Worm (Caenorhabditis elegans) whole organism, L4 larva: ENCODE results near the gene K07C11.10.

Source experiments
- D1046.2 ChIP-seq: fragments of 200-800 bp; sonication (Bioruptor generic); IDR thresholded peaks from 2 replicates; pipeline ENCODE4 v1.3.6; 2022; ENCODE audit warnings: missing genetic modification characterization, missing compliant biosample characterization
- F26F4.8 ChIP-seq: fragments of 200-800 bp; sonication (Bioruptor generic); conservative IDR thresholded peaks from 2 replicates; pipeline ENCODE4 v1.3.6; 2022; ENCODE audit warnings: missing genetic modification characterization, missing compliant biosample characterization
- F44E2.7 ChIP-seq: fragments of 200-800 bp; sonication (Bioruptor generic); IDR thresholded peaks from 2 replicates; pipeline ENCODE4 v2.1.2; 2022; ENCODE audit warnings: missing genetic modification characterization, missing compliant biosample characterization
- T20F7.1 ChIP-seq: fragments of 200-800 bp; sonication (Bioruptor generic); optimal IDR thresholded peaks from 2 replicates; lab custom pipeline; 2018; ENCODE audit warnings: mild to moderate bottlenecking, missing genetic modification characterization, missing compliant biosample characterization
- Y105C5A.15 ChIP-seq: fragments of 200-800 bp; sonication (Bioruptor generic); IDR thresholded peaks from 2 replicates; pipeline ENCODE4 v1.3.6; 2022; ENCODE audit warnings: missing genetic modification characterization, missing compliant biosample characterization
- Y5F2A.4 ChIP-seq: fragments of 200-800 bp; sonication (Bioruptor generic); optimal IDR thresholded peaks from 2 replicates; lab custom pipeline; 2018; ENCODE audit warnings: mild to moderate bottlenecking, missing genetic modification characterization, missing compliant biosample characterization
- ZK337.2 ChIP-seq: fragments of 200-800 bp; sonication (Bioruptor generic); IDR thresholded peaks from 2 replicates; pipeline ENCODE4 v1.3.6; 2022; ENCODE audit warnings: missing genetic modification reagents, missing genetic modification characterization, missing compliant biosample characterization
- ZK546.5 ChIP-seq, 2 experiments: sonication (generic microtip); optimal IDR thresholded peaks; 2 replicates each; lab custom pipeline; 2017; ENCODE audit warnings: missing biosample characterization in 2 of 2, missing genetic modification characterization in 2 of 2
- aha-1 ChIP-seq: fragments of 150-350 bp; peaks from one replicate; lab custom pipeline; 2014; ENCODE audit warnings: missing biosample characterization, missing genetic modification characterization
- arid-1 ChIP-seq: fragments of 200-800 bp; sonication (Bioruptor generic); conservative IDR thresholded peaks from 2 replicates; pipeline ENCODE4 v1.3.6; 2022; ENCODE audit warnings: missing genetic modification reagents, missing genetic modification characterization, missing compliant biosample characterization
- ceh-20 ChIP-seq: fragments of 200-800 bp; sonication (Bioruptor generic); IDR thresholded peaks from 2 replicates; pipeline ENCODE4 v1.3.6; 2022; ENCODE audit warnings: missing genetic modification reagents, missing genetic modification characterization, missing compliant biosample characterization
- ceh-44 ChIP-seq: fragments of 200-800 bp; sonication (Bioruptor generic); IDR thresholded peaks from 2 replicates; pipeline ENCODE4 v1.3.6; 2022; ENCODE audit warnings: missing genetic modification reagents, missing genetic modification characterization, missing compliant biosample characterization
- ceh-82 ChIP-seq: sonication (generic microtip); optimal IDR thresholded peaks from 2 replicates; lab custom pipeline; 2017; ENCODE audit warnings: missing biosample characterization, missing genetic modification characterization
- cey-2 ChIP-seq: sonication (generic microtip); optimal IDR thresholded peaks from 3 replicates; lab custom pipeline; 2017; ENCODE audit warnings: missing genetic modification characterization, mild to moderate bottlenecking, missing compliant biosample characterization, antibody characterized with exemption, borderline replicate concordance; ENCODE audit not compliant: insufficient read depth
- daf-12 ChIP-seq: fragments of 150-350 bp; optimal IDR thresholded peaks from 2 replicates; lab custom pipeline; 2014; ENCODE audit warnings: missing biosample characterization, missing genetic modification reagents, missing genetic modification characterization
- daf-16 ChIP-seq, 3 experiments: sonication (generic microtip); optimal IDR thresholded peaks; 2 replicates each; lab custom pipeline; 2016 to 2017; ENCODE audit warnings: missing genetic modification characterization in 3 of 3, missing genetic modification reagents in 3 of 3, mild to moderate bottlenecking in 2 of 3, missing compliant biosample characterization in 2 of 3, missing biosample characterization in 1 of 3, moderate library complexity in 1 of 3
- duxl-1 ChIP-seq: sonication (generic microtip); optimal IDR thresholded peaks from 2 replicates; lab custom pipeline; 2016; ENCODE audit warnings: mild to moderate bottlenecking, missing genetic modification characterization, moderate library complexity, missing compliant biosample characterization; ENCODE audit not compliant: poor library complexity
- dve-1 ChIP-seq: sonication (generic microtip); optimal IDR thresholded peaks from 2 replicates; lab custom pipeline; 2017; ENCODE audit warnings: antibody characterized with exemption, mild to moderate bottlenecking, missing genetic modification characterization, missing compliant biosample characterization; ENCODE audit not compliant: insufficient read depth
- fos-1 ChIP-seq: fragments of 150-350 bp; optimal IDR thresholded peaks from 2 replicates; lab custom pipeline; 2014; ENCODE audit warnings: missing biosample characterization, missing genetic modification characterization
- hlh-11 ChIP-seq: fragments of 200-800 bp; sonication (Bioruptor generic); optimal IDR thresholded peaks from 2 replicates; lab custom pipeline; 2018; ENCODE audit warnings: mild to moderate bottlenecking, missing genetic modification characterization, missing compliant biosample characterization
- lin-15B ChIP-seq: fragments of 150-350 bp; sonication (generic microtip); optimal IDR thresholded peaks from 3 replicates; lab custom pipeline; 2014; ENCODE audit warnings: missing biosample characterization, missing genetic modification characterization
- madf-5 ChIP-seq, 2 experiments: fragments of 200-800 bp; sonication (Bioruptor generic); IDR thresholded peaks; 2 replicates each; pipeline ENCODE4 v1.3.6; 2022; ENCODE audit warnings: missing compliant biosample characterization in 2 of 2, missing genetic modification characterization in 2 of 2
- madf-9 ChIP-seq: fragments of 200-800 bp; sonication (Bioruptor generic); conservative IDR thresholded peaks from 2 replicates; pipeline ENCODE4 v1.3.6; 2022; ENCODE audit warnings: missing genetic modification reagents, missing genetic modification characterization, missing compliant biosample characterization
- mep-1 ChIP-seq: fragments of 150-350 bp; sonication (generic microtip); optimal IDR thresholded peaks from 3 replicates; lab custom pipeline; 2014; ENCODE audit warnings: missing biosample characterization, missing genetic modification characterization
- mes-2 ChIP-seq: sonication (generic microtip); optimal IDR thresholded peaks from 2 replicates; lab custom pipeline; 2016; ENCODE audit warnings: missing genotype, mild to moderate bottlenecking, missing genetic modification characterization, missing compliant biosample characterization; ENCODE audit not compliant: poor library complexity, severe bottlenecking
- nhr-28 ChIP-seq: fragments of 150-350 bp; optimal IDR thresholded peaks from 2 replicates; lab custom pipeline; 2014; ENCODE audit warnings: missing biosample characterization, missing genetic modification characterization
- nhr-41 ChIP-seq: fragments of 200-800 bp; sonication (Bioruptor generic); IDR thresholded peaks from 2 replicates; pipeline ENCODE4 v1.3.6; 2022; ENCODE audit warnings: missing genetic modification reagents, missing genetic modification characterization, missing compliant biosample characterization
- nhr-76 ChIP-seq: fragments of 150-350 bp; optimal IDR thresholded peaks from 2 replicates; lab custom pipeline; 2014; ENCODE audit warnings: missing biosample characterization, missing genetic modification characterization
- php-3 ChIP-seq: fragments of 200-800 bp; sonication (Bioruptor generic); IDR thresholded peaks from 2 replicates; pipeline ENCODE4 v1.3.6; 2022; ENCODE audit warnings: missing genetic modification reagents, missing genetic modification characterization, missing compliant biosample characterization
- pqm-1 ChIP-seq: sonication (generic microtip); optimal IDR thresholded peaks from 2 replicates; lab custom pipeline; 2017; ENCODE audit warnings: missing biosample characterization, missing genetic modification characterization
- saeg-2 ChIP-seq: fragments of 200-800 bp; sonication (Bioruptor generic); IDR thresholded peaks from 2 replicates; pipeline ENCODE4 v1.3.6; 2022; ENCODE audit warnings: missing genetic modification reagents, missing genetic modification characterization, missing compliant biosample characterization
- skn-1 ChIP-seq: fragments of 150-350 bp; optimal IDR thresholded peaks from 2 replicates; lab custom pipeline; 2014; ENCODE audit warnings: missing biosample characterization, missing genetic modification characterization
- unc-62 ChIP-seq, 3 experiments: fragments of 150-350 bp in 1 of 3; sonication (generic microtip); optimal IDR thresholded peaks in 2 of 3; peaks in 1 of 3; 1 replicate in 1 of 3; 2 replicates in 2 of 3; lab custom pipeline; 2014 to 2017; ENCODE audit warnings: missing biosample characterization in 3 of 3, missing genetic modification characterization in 3 of 3, missing genetic modification reagents in 3 of 3, missing genotype in 1 of 3
- vab-7 ChIP-seq: fragments of 200-800 bp; sonication (Bioruptor generic); IDR thresholded peaks from 2 replicates; pipeline ENCODE4 v1.3.6; 2022; ENCODE audit warnings: missing genetic modification reagents, missing genetic modification characterization, missing compliant biosample characterization
- zag-1 ChIP-seq: fragments of 150-350 bp; optimal IDR thresholded peaks from 2 replicates; lab custom pipeline; 2014; ENCODE audit warnings: missing biosample characterization, missing genetic modification characterization
- zip-2 ChIP-seq: fragments of 150-350 bp; optimal IDR thresholded peaks from 2 replicates; lab custom pipeline; 2014; ENCODE audit warnings: missing biosample characterization, missing genetic modification characterization

Gene K07C11.10

ce11 chrV:8243201-8243600 is 16.5 kb upstream of the K07C11.10 start:
- TF ChIP-seq daf-16 (GFP tag; optimal IDR thresholded peaks at IDR 0.05; lab: Kevin White, UChicago) (no peak), daf-16 (tag; optimal IDR thresholded peaks at IDR 0.05; lab: Kevin White, UChicago) (peak; percentile 26), Y5F2A.4 (GFP tag; lab: Kevin White, UChicago) (no peak), nhr-28 (peak; percentile 48), aha-1 (tag; lab: Kevin White, UChicago) (peak; percentile 29), pqm-1 (tag; lab: Kevin White, UChicago) (peak; percentile 50), unc-62 (GFP tag; optimal IDR thresholded peaks at IDR 0.05 in 1 of 2; lab: Kevin White, UChicago) (peak in 1 of 2 experiments; percentile 64), unc-62 (tag; optimal IDR thresholded peaks at IDR 0.05; lab: Kevin White, UChicago) (no peak)
- TF ChIP-seq, all 104 proteins: peak for 5

- no peak for TF ChIP-seq ceh-44 (GFP tag; lab: Robert Waterston, UW)
- TF ChIP-seq php-3 (GFP tag; lab: Robert Waterston, UW) = peak; percentile 33; the same call in 1 of the 2 replicates
- TF ChIP-seq vab-7 (GFP tag; lab: Robert Waterston, UW) = no peak
- no peak for TF ChIP-seq ceh-82 (tag; lab: Kevin White, UChicago)
- TF ChIP-seq saeg-2 (GFP tag; lab: Robert Waterston, UW) = no peak
- TF ChIP-seq, all 104 proteins: peak for 1
Observed at ce11 chrV:8242798-8243197, 16.1 kb upstream of the K07C11.10 start, which contains the start of gene C16D9.4. C16D9.4 (minus strand) TSS chrV:8242898.

- TF ChIP-seq Y5F2A.4 (GFP tag; lab: Kevin White, UChicago) (no peak), F44E2.7 (GFP tag; lab: Robert Waterston, UW) (no peak), aha-1 (tag; lab: Kevin White, UChicago) (no peak), mes-2 (tag; lab: Kevin White, UChicago) (no peak), D1046.2 (GFP tag; lab: Robert Waterston, UW) (no peak), ZK337.2 (GFP tag; lab: Robert Waterston, UW) (no peak), zip-2 (tag; lab: Kevin White, UChicago) (no peak), skn-1 (tag; lab: Kevin White, UChicago) (no peak), cey-2 (no peak), nhr-76 (no peak), zag-1 (tag; lab: Kevin White, UChicago) (no peak), dve-1 (tag; lab: Kevin White, UChicago) (no peak)
Observed at ce11 chrV:8239928-8240327, 13.2 kb upstream of the K07C11.10 start, which contains the start of gene C16D9.3. C16D9.3 (minus strand) TSS chrV:8240028.

- TF ChIP-seq fos-1 (tag; lab: Kevin White, UChicago) (no peak), madf-9 (GFP tag; lab: Robert Waterston, UW) (no peak), duxl-1 (tag; lab: Kevin White, UChicago) (no peak), nhr-41 (GFP tag; lab: Robert Waterston, UW) (no peak), Y105C5A.15 (no peak), mep-1 (tag; lab: Kevin White, UChicago) (no peak), F26F4.8 (GFP tag; lab: Robert Waterston, UW) (no peak), madf-5 (GFP tag; IDR thresholded peaks at IDR 0.05; lab: Robert Waterston, UW) (no peak), lin-15B (no peak), T20F7.1 (GFP tag; lab: Kevin White, UChicago) (no peak), nhr-28 (peak; percentile 54), arid-1 (GFP tag; lab: Robert Waterston, UW) (no peak), daf-12 (tag; lab: Kevin White, UChicago) (no peak), dve-1 (tag; lab: Kevin White, UChicago) (no peak), ceh-20 (GFP tag; lab: Robert Waterston, UW) (no peak), ZK546.5 (tag; optimal IDR thresholded peaks at IDR 0.05; lab: Kevin White, UChicago) (no peak), hlh-11 (tag; lab: Kevin White, UChicago) (peak; percentile 42), Y5F2A.4 (GFP tag; lab: Kevin White, UChicago) (no peak)
- TF ChIP-seq, all 104 proteins: peak for 2
Observed at ce11 chrV:8238290-8238689, 11.6 kb upstream of the K07C11.10 start, which contains the start of gene rol-3. rol-3 (minus strand) TSS chrV:8238409.
